Worm (Caenorhabditis elegans): ENCODE measurements around the gene sti-1.

DNA sequence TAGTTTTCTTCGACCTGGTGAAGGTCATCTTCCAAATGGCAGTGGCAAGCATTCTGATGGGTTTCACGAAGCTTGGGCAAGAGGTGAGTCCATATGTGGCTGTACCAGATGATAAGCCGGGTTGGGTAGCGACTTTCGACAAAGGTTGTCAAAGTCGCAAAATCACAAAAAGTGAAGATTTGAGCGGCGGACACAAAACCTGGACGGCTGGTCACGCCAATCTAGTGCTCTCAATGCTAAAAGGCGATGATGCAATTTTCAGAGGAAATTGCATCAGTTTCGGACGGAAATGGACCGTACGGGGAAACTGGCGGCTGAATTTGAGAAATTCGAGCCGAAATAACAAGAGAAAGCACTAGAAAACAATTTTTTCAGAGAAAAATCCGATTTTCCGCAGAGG is 23.9 kb downstream of the sti-1 start:
- TF ChIP-seq F10B5.3 (tag; optimal IDR thresholded peaks at IDR 0.05) (no peak), jun-1 (tag; optimal IDR thresholded peaks at IDR 0.05) (no peak), mes-2 (tag; optimal IDR thresholded peaks at IDR 0.05; ENCODE audit: poor library complexity, severe bottlenecking) (no peak), ama-1 (optimal IDR thresholded peaks at IDR 0.05) (no peak), ceh-62 (tag; optimal IDR thresholded peaks at IDR 0.05) (no peak), nhr-41 (GFP tag; IDR thresholded peaks at IDR 0.05) (no peak), nhr-28 (tag; optimal IDR thresholded peaks at IDR 0.05) (no peak), fos-1 (tag; optimal IDR thresholded peaks at IDR 0.05) (no peak), hmg-1.1 (GFP tag; IDR thresholded peaks at IDR 0.05) (no peak), fkh-10 (GFP tag; optimal IDR thresholded peaks at IDR 0.05) (no peak), nhr-10 (tag; optimal IDR thresholded peaks at IDR 0.05) (no peak), nhr-76 (tag; optimal IDR thresholded peaks at IDR 0.05) (no peak)
